Fruit fly (Drosophila melanogaster) whole organism: ENCODE data around the gene CG34002.
"Not testable (repeated sequence)": the region's sequence is repeated elsewhere in the genome, so short reads cannot be mapped to it uniquely, and the experiment has no call there.

Experiments used
- CG8478 ChIP-seq: fragments of >200 bp; optimal IDR thresholded peaks from 2 replicates; lab custom pipeline; 2018; ENCODE audit warnings: inconsistent platforms
- Dll ChIP-seq: fragments of >200 bp; optimal IDR thresholded peaks from 2 replicates; lab custom pipeline; 2017
- EcR ChIP-seq, 2 experiments: fragments of >200 bp; optimal IDR thresholded peaks; 2 replicates each; lab custom pipeline; 2017; ENCODE audit warnings: missing biosample characterization in 2 of 2, missing genetic modification characterization in 2 of 2, missing genetic modification reagents in 2 of 2
- pan ChIP-seq: fragments of >200 bp; optimal IDR thresholded peaks from 2 replicates; lab custom pipeline; 2017
- psq ChIP-seq: fragments of >200 bp; optimal IDR thresholded peaks from 2 replicates; lab custom pipeline; 2017
- usp ChIP-seq: fragments of >200 bp; optimal IDR thresholded peaks from 2 replicates; lab custom pipeline; 2017; ENCODE audit warnings: missing biosample characterization, missing genetic modification characterization, mixed read lengths

The CG34002 gene

dm6 chr3L:17858174-17858573, at the start of gene CG34002:
TSS of gene CG34002 (plus strand) at chr3L:17858474.
- not testable (repeated sequence) for TF ChIP-seq CG8478; Dll; usp (GFP tag; lab: Kevin White, UChicago)

- TF ChIP-seq Dll: no peak
- TF ChIP-seq EcR (GFP tag; optimal IDR thresholded peaks at IDR 0.05; lab: Kevin White, UChicago): no peak
- TF ChIP-seq psq (lab: Kevin White, UChicago): no peak
- TF ChIP-seq usp (GFP tag; lab: Kevin White, UChicago): no peak
- TF ChIP-seq CG8478: no peak
- no peak for TF ChIP-seq pan
These were observed 49.6 kb upstream of the CG34002 start, which contains the start of gene CG32191 for dm6 chr3L:17808597-17809213. TSS of gene CG32191 (minus strand) at chr3L:17809146.

dm6 chr3L:17814036-17814435, 44.2 kb upstream of the CG34002 start, which contains the start of gene Cln3:
TSS of gene Cln3 (minus strand) at chr3L:17814119.
- no peak for TF ChIP-seq pan
- TF ChIP-seq usp (GFP tag; lab: Kevin White, UChicago): no peak
- no peak for TF ChIP-seq CG8478
- no peak for TF ChIP-seq Dll
- no peak for TF ChIP-seq EcR (GFP tag; optimal IDR thresholded peaks at IDR 0.05; lab: Kevin White, UChicago)
- TF ChIP-seq psq (lab: Kevin White, UChicago): no peak

- TF ChIP-seq psq (lab: Kevin White, UChicago): no peak
- TF ChIP-seq pan: no peak
- no peak for TF ChIP-seq EcR (GFP tag; optimal IDR thresholded peaks at IDR 0.05; lab: Kevin White, UChicago)
- TF ChIP-seq CG8478: no peak
- no peak for TF ChIP-seq usp (GFP tag; lab: Kevin White, UChicago)
- no peak for TF ChIP-seq Dll
These were observed 40.5 kb upstream of the CG34002 start, which contains the start of gene Ir75a for dm6 chr3L:17817821-17818220. TSS of gene Ir75a (minus strand) at chr3L:17817921.

- TF ChIP-seq Dll (no peak), usp (GFP tag; lab: Kevin White, UChicago) (no peak)
These were observed 38.2 kb upstream of the CG34002 start, which contains the start of gene Ir75b for dm6 chr3L:17820093-17820492. TSS of gene Ir75b (minus strand) at chr3L:17820193.

- TF ChIP-seq pan (no peak), CG8478 (no peak), EcR (GFP tag; optimal IDR thresholded peaks at IDR 0.05; lab: Kevin White, UChicago) (no peak), psq (lab: Kevin White, UChicago) (no peak), usp (GFP tag; lab: Kevin White, UChicago) (no peak), Dll (no peak)
These were observed 35.4 kb upstream of the CG34002 start, which contains the start of the genes Ir75c and Grd for dm6 chr3L:17822784-17823383. TSS of gene Ir75c (minus strand) at chr3L:17822834. TSS of gene Grd (plus strand) at chr3L:17823333.

- TF ChIP-seq psq (lab: Kevin White, UChicago): no peak
- no peak for TF ChIP-seq Dll
- no peak for TF ChIP-seq CG8478
- no peak for TF ChIP-seq usp (GFP tag; lab: Kevin White, UChicago)
- TF ChIP-seq EcR (GFP tag; optimal IDR thresholded peaks at IDR 0.05; lab: Kevin White, UChicago): no peak
- TF ChIP-seq pan: no peak
These were observed 24.7 kb upstream of the CG34002 start, which contains the start of gene CG32188 for dm6 chr3L:17833525-17833924. TSS of gene CG32188 (minus strand) at chr3L:17833625.

dm6 chr3L:17835074-17835473, 23.2 kb upstream of the CG34002 start, which contains the start of gene CG32189:
TSS of gene CG32189 (minus strand) at chr3L:17835174.
- TF ChIP-seq usp (GFP tag; lab: Kevin White, UChicago) (no peak), Dll (no peak), EcR (GFP tag; optimal IDR thresholded peaks at IDR 0.05; lab: Kevin White, UChicago) (no peak), psq (lab: Kevin White, UChicago) (no peak), CG8478 (no peak), pan (no peak)

- no peak for TF ChIP-seq Dll
These were observed 17.1 kb upstream of the CG34002 start, which contains the start of gene CG5577 for dm6 chr3L:17841085-17841606. TSS of gene CG5577 (minus strand) at chr3L:17841427.

dm6 chr3L:17842892-17843703, 15.2 kb upstream of the CG34002 start, which contains the start of gene CG5567:
TSS of gene CG5567 (minus strand) at chr3L:17843544.
- TF ChIP-seq Dll: no peak
- TF ChIP-seq CG8478: no peak

dm6 chr3L:17846169-17846981, 11.9 kb upstream of the CG34002 start, which contains the start of the genes MED19 and CG7430:
TSS of gene MED19 (minus strand) at chr3L:17846501.
TSS of gene CG7430 (plus strand) at chr3L:17846916.
- TF ChIP-seq CG8478 (no peak), usp (GFP tag; lab: Kevin White, UChicago) (no peak), EcR (GFP tag; optimal IDR thresholded peaks at IDR 0.05; lab: Kevin White, UChicago) (no peak), pan (no peak)

dm6 chr3L:17846982-17847355, 11.3 kb upstream of the CG34002 start:
- TF ChIP-seq EcR (GFP tag; optimal IDR thresholded peaks at IDR 0.05; lab: Kevin White, UChicago): no peak
- TF ChIP-seq psq (lab: Kevin White, UChicago): no peak
- TF ChIP-seq CG8478: no peak
- no peak for TF ChIP-seq usp (GFP tag; lab: Kevin White, UChicago)
- no peak for TF ChIP-seq Dll
- no peak for TF ChIP-seq pan
